Fruit fly (Drosophila melanogaster) whole organism, embryonic: ENCODE results near the gene CG31805.

ENCODE experiments used
- Adf1 ChIP-seq: fragments of 200-800 bp; sonication (Bioruptor generic); IDR thresholded peaks from 2 replicates; pipeline ENCODE4 v1.3.6; 2022; ENCODE audit warnings: missing biosample characterization, missing genetic modification characterization
- Bteb2 ChIP-seq: fragments of 200-800 bp; sonication (Bioruptor generic); optimal IDR thresholded peaks from 2 replicates; lab custom pipeline; 2016; ENCODE audit warnings: missing biosample characterization, missing genetic modification characterization
- CG10147 ChIP-seq: fragments of 200-800 bp; sonication (Bioruptor generic); optimal IDR thresholded peaks from 2 replicates; lab custom pipeline; 2019; ENCODE audit warnings: missing biosample characterization, mild to moderate bottlenecking, missing genetic modification characterization, moderate library complexity
- CG11093 ChIP-seq: fragments of 200-800 bp; sonication (Bioruptor generic); IDR thresholded peaks from 3 replicates; pipeline ENCODE4 v1.3.6; 2022; ENCODE audit warnings: missing biosample characterization, missing genetic modification characterization
- CG11504 ChIP-seq: fragments of 200-800 bp; sonication (Bioruptor generic); optimal IDR thresholded peaks from 3 replicates; lab custom pipeline; 2019; ENCODE audit warnings: missing biosample characterization, mild to moderate bottlenecking, missing genetic modification characterization, moderate library complexity
- CG12219 ChIP-seq: fragments of 200-800 bp; sonication (Bioruptor generic); optimal IDR thresholded peaks from 3 replicates; lab custom pipeline; 2018; ENCODE audit warnings: missing biosample characterization, mild to moderate bottlenecking, missing genetic modification characterization
- CG15514 ChIP-seq: fragments of 200-800 bp; sonication (Bioruptor generic); optimal IDR thresholded peaks from 3 replicates; lab custom pipeline; 2017; ENCODE audit warnings: missing biosample characterization, missing genetic modification characterization, mild to moderate bottlenecking, moderate library complexity, missing genetic modification reagents
- CG15601 ChIP-seq: fragments of 200-800 bp; sonication (Bioruptor generic); optimal IDR thresholded peaks from 3 replicates; lab custom pipeline; 2019; ENCODE audit warnings: missing biosample characterization, mild to moderate bottlenecking, missing genetic modification characterization, moderate library complexity
- CG17186 ChIP-seq: fragments of 200-800 bp; sonication (Bioruptor generic); optimal IDR thresholded peaks from 3 replicates; lab custom pipeline; 2017; ENCODE audit warnings: missing biosample characterization, missing genetic modification reagents, missing genetic modification characterization
- CG18599 ChIP-seq: fragments of 200-800 bp; sonication (Bioruptor generic); optimal IDR thresholded peaks from 3 replicates; lab custom pipeline; 2017; ENCODE audit warnings: missing biosample characterization, missing genetic modification characterization, mild to moderate bottlenecking, moderate library complexity, missing genetic modification reagents
- CG2120 ChIP-seq: fragments of 200-800 bp; sonication (Bioruptor generic); optimal IDR thresholded peaks from 3 replicates; lab custom pipeline; 2016; ENCODE audit warnings: missing biosample characterization, missing genetic modification characterization
- CG2202 ChIP-seq: fragments of 200-800 bp; sonication (Bioruptor generic); optimal IDR thresholded peaks from 2 replicates; lab custom pipeline; 2018; ENCODE audit warnings: missing biosample characterization, mild to moderate bottlenecking, missing genetic modification characterization
- CG31441 ChIP-seq: fragments of 200-800 bp; sonication (Bioruptor generic); IDR thresholded peaks from 2 replicates; pipeline ENCODE4 v1.3.6; 2022; ENCODE audit warnings: missing biosample characterization, missing genetic modification characterization
- CG3163 ChIP-seq: fragments of 200-800 bp; sonication (Bioruptor generic); optimal IDR thresholded peaks from 3 replicates; lab custom pipeline; 2016; ENCODE audit warnings: missing biosample characterization, missing genetic modification characterization
- CG3281 ChIP-seq: fragments of 200-800 bp; sonication (Bioruptor generic); optimal IDR thresholded peaks from 3 replicates; lab custom pipeline; 2017; ENCODE audit warnings: missing biosample characterization, mild to moderate bottlenecking, missing genetic modification characterization
- CG33557 ChIP-seq: fragments of 200-800 bp; sonication (Bioruptor generic); optimal IDR thresholded peaks from 2 replicates; lab custom pipeline; 2019; ENCODE audit warnings: missing biosample characterization, mild to moderate bottlenecking, missing genetic modification characterization, moderate library complexity
- CG34224 ChIP-seq: fragments of 200-800 bp; sonication (Bioruptor generic); IDR thresholded peaks from 3 replicates; pipeline ENCODE4 v1.3.6; 2022; ENCODE audit warnings: missing biosample characterization, missing genetic modification characterization; ENCODE audit not compliant: partially characterized antibody
- CG34376 ChIP-seq: fragments of 200-800 bp; sonication (Bioruptor generic); optimal IDR thresholded peaks from 2 replicates; lab custom pipeline; 2018; ENCODE audit warnings: missing biosample characterization, mild to moderate bottlenecking, missing genetic modification characterization
- CG5953 ChIP-seq: fragments of 200-800 bp; sonication (Bioruptor generic); IDR thresholded peaks from 2 replicates; pipeline ENCODE4 v1.3.6; 2022; ENCODE audit warnings: missing biosample characterization, missing genetic modification characterization
- CG6689 ChIP-seq: fragments of 200-800 bp; sonication (Bioruptor generic); IDR thresholded peaks from 2 replicates; pipeline ENCODE4 v1.3.6; 2022; ENCODE audit warnings: missing biosample characterization, missing genetic modification characterization
- CG6813 ChIP-seq: fragments of 200-800 bp; sonication (Bioruptor generic); optimal IDR thresholded peaks from 2 replicates; lab custom pipeline; 2017; ENCODE audit warnings: missing biosample characterization, missing genetic modification characterization, mild to moderate bottlenecking, moderate library complexity, missing genetic modification reagents
- CG7271 ChIP-seq: fragments of 200-800 bp; sonication (Bioruptor generic); optimal IDR thresholded peaks from 2 replicates; lab custom pipeline; 2018; ENCODE audit warnings: missing biosample characterization, mild to moderate bottlenecking, missing genetic modification characterization, moderate library complexity
- CG7556 ChIP-seq: fragments of 200-800 bp; sonication (Bioruptor generic); optimal IDR thresholded peaks from 2 replicates; lab custom pipeline; 2017; ENCODE audit warnings: missing biosample characterization, mild to moderate bottlenecking, missing genetic modification characterization
- CoRest ChIP-seq: fragments of 200-800 bp; sonication (Bioruptor generic); optimal IDR thresholded peaks from 3 replicates; lab custom pipeline; 2018; ENCODE audit warnings: missing biosample characterization, mild to moderate bottlenecking, missing genetic modification characterization, moderate library complexity
- D ChIP-seq, 2 experiments: fragments of 200-800 bp in 1 of 2; fragments of >200 bp in 1 of 2; sonication (Bioruptor generic) in 1 of 2; optimal IDR thresholded peaks; 2 replicates in 1 of 2; 3 replicates in 1 of 2; lab custom pipeline; 2017; ENCODE audit warnings: mild to moderate bottlenecking in 1 of 2, missing biosample characterization in 1 of 2, missing genetic modification characterization in 1 of 2, missing genetic modification reagents in 1 of 2
- HLH3B ChIP-seq: fragments of 200-800 bp; sonication (Bioruptor generic); IDR thresholded peaks from 2 replicates; pipeline ENCODE4 v1.3.6; 2022; ENCODE audit warnings: missing biosample characterization, missing genetic modification characterization
- Hmr ChIP-seq: fragments of 200-800 bp; sonication (Bioruptor generic); optimal IDR thresholded peaks from 3 replicates; lab custom pipeline; 2017; ENCODE audit warnings: mild to moderate bottlenecking, missing biosample characterization, missing genetic modification reagents, missing genetic modification characterization
- Kr ChIP-seq: fragments of 200-800 bp; sonication (Bioruptor generic); optimal IDR thresholded peaks from 2 replicates; lab custom pipeline; 2017; ENCODE audit warnings: missing biosample characterization, mild to moderate bottlenecking, missing genetic modification characterization
- Ptx1 ChIP-seq: fragments of 200-800 bp; sonication (Bioruptor generic); IDR thresholded peaks from 2 replicates; pipeline ENCODE4 v1.3.6; 2022; ENCODE audit warnings: missing biosample characterization, missing genetic modification characterization
- Vsx1 ChIP-seq: fragments of 200-800 bp; sonication (Bioruptor generic); optimal IDR thresholded peaks from 2 replicates; lab custom pipeline; 2017; ENCODE audit warnings: missing biosample characterization, mild to moderate bottlenecking, missing genetic modification characterization, missing genetic modification reagents
- Xbp1 ChIP-seq: fragments of 200-800 bp; sonication (Bioruptor generic); optimal IDR thresholded peaks from 3 replicates; lab custom pipeline; 2016; ENCODE audit warnings: missing biosample characterization, mild to moderate bottlenecking, missing genetic modification characterization
- ab ChIP-seq: fragments of 200-800 bp; sonication (Bioruptor generic); optimal IDR thresholded peaks from 2 replicates; lab custom pipeline; 2016; ENCODE audit warnings: missing biosample characterization, missing genetic modification characterization
- ato ChIP-seq: fragments of 200-800 bp; sonication (Bioruptor generic); IDR thresholded peaks from 2 replicates; pipeline ENCODE4 v1.3.6; 2022; ENCODE audit warnings: missing biosample characterization, missing genetic modification characterization; ENCODE audit not compliant: partially characterized antibody
- dysf ChIP-seq: fragments of 200-800 bp; sonication (Bioruptor generic); IDR thresholded peaks from 3 replicates; pipeline ENCODE4 v1.3.6; 2022; ENCODE audit warnings: missing biosample characterization, missing genetic modification characterization
- esg ChIP-seq: fragments of 200-800 bp; sonication (Bioruptor generic); conservative IDR thresholded peaks from 2 replicates; pipeline ENCODE4 v1.3.6; 2022; ENCODE audit warnings: missing biosample characterization, missing genetic modification characterization
- gsb-n ChIP-seq: fragments of 200-800 bp; sonication (Bioruptor generic); optimal IDR thresholded peaks from 3 replicates; lab custom pipeline; 2018; ENCODE audit warnings: missing biosample characterization, mild to moderate bottlenecking, missing genetic modification characterization
- hb ChIP-seq: fragments of 200-800 bp; sonication (Bioruptor generic); IDR thresholded peaks from 3 replicates; pipeline ENCODE4 v1.3.6; 2022; ENCODE audit warnings: missing biosample characterization, missing genetic modification characterization; ENCODE audit not compliant: partially characterized antibody
- ind ChIP-seq: fragments of 200-800 bp; sonication (Bioruptor generic); optimal IDR thresholded peaks from 3 replicates; lab custom pipeline; 2016; ENCODE audit warnings: missing biosample characterization, missing genetic modification characterization
- jing ChIP-seq: fragments of 200-800 bp; sonication (Bioruptor generic); optimal IDR thresholded peaks from 2 replicates; lab custom pipeline; 2018; ENCODE audit warnings: missing biosample characterization, mild to moderate bottlenecking, missing genetic modification characterization
- lilli ChIP-seq: fragments of 200-800 bp; sonication (Bioruptor generic); optimal IDR thresholded peaks from 3 replicates; lab custom pipeline; 2016; ENCODE audit warnings: missing biosample characterization, missing genetic modification characterization
- maf-S ChIP-seq: fragments of 200-800 bp; sonication (Bioruptor generic); optimal IDR thresholded peaks from 2 replicates; lab custom pipeline; 2016; ENCODE audit warnings: missing biosample characterization, missing genetic modification characterization
- nmo ChIP-seq: fragments of 200-800 bp; sonication (Bioruptor generic); optimal IDR thresholded peaks from 2 replicates; lab custom pipeline; 2018; ENCODE audit warnings: missing biosample characterization, mild to moderate bottlenecking, missing genetic modification characterization, moderate library complexity
- sim ChIP-seq: fragments of 200-800 bp; sonication (Bioruptor generic); IDR thresholded peaks from 2 replicates; pipeline ENCODE4 v1.3.6; 2022; ENCODE audit warnings: missing biosample characterization, missing genetic modification characterization
- slbo ChIP-seq: fragments of 200-800 bp; sonication (Bioruptor generic); IDR thresholded peaks from 2 replicates; pipeline ENCODE4 v1.3.6; 2022; ENCODE audit warnings: missing biosample characterization, missing genetic modification characterization
- slou ChIP-seq: fragments of 200-800 bp; sonication (Bioruptor generic); optimal IDR thresholded peaks from 3 replicates; lab custom pipeline; 2016; ENCODE audit warnings: missing biosample characterization, missing genetic modification characterization
- tap ChIP-seq: fragments of 200-800 bp; optimal IDR thresholded peaks from 3 replicates; lab custom pipeline; 2019; ENCODE audit warnings: missing biosample characterization, mild to moderate bottlenecking, missing genetic modification characterization, moderate library complexity
- tio ChIP-seq: fragments of 200-800 bp; sonication (Bioruptor generic); optimal IDR thresholded peaks from 2 replicates; lab custom pipeline; 2017; ENCODE audit warnings: missing biosample characterization, missing genetic modification characterization, inconsistent platforms
- twi ChIP-seq: fragments of 200-800 bp; optimal IDR thresholded peaks from 2 replicates; lab custom pipeline; 2019; ENCODE audit warnings: missing biosample characterization, mild to moderate bottlenecking, missing genetic modification characterization, moderate library complexity
- vnd ChIP-seq: fragments of 200-800 bp; sonication (Bioruptor generic); IDR thresholded peaks from 3 replicates; pipeline ENCODE4 v1.3.6; 2022; ENCODE audit warnings: missing biosample characterization, missing genetic modification characterization; ENCODE audit not compliant: partially characterized antibody
- wor ChIP-seq: fragments of 200-800 bp; sonication (Bioruptor generic); IDR thresholded peaks from 2 replicates; pipeline ENCODE4 v1.3.6; 2022; ENCODE audit warnings: missing biosample characterization, missing genetic modification characterization

The CG31805 gene

DNA sequence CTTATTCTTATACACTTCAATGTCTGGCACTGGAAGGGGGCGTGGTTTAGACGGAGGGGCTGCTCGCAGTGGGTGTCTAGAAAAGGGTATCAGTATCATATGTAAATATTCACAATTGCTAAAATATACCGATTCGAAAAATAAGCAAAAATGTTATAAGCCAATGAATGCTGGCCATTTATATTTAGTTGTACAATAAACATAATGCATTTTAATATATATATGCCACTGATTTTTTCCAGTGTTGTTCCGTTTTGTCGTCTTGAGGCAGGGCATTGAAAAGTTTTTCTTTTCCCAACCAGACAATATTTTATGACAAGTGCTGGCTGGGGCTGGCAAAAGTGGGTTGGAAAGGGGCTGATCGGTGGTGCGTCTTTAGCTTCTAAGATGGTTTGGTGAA is 21.6 kb upstream of the CG31805 start (continued):
- TF ChIP-seq CG3163 (GFP tag; lab: Kevin White, UChicago) = no peak
- no peak for TF ChIP-seq Adf1 (GFP tag; lab: Robert Waterston, UW)
- no peak for TF ChIP-seq maf-S (GFP tag; lab: Kevin White, UChicago)
- TF ChIP-seq CG11504 = no peak
- no peak for TF ChIP-seq CG5953
- no peak for TF ChIP-seq CG10147 (GFP tag; lab: Kevin White, UChicago)
- TF ChIP-seq CG34376 (GFP tag; lab: Kevin White, UChicago) = no peak
- no peak for TF ChIP-seq CG12219 (GFP tag; lab: Kevin White, UChicago)
- no peak for TF ChIP-seq gsb-n
- peak; percentile 52 for TF ChIP-seq CG2120 (GFP tag; lab: Kevin White, UChicago)
- no peak for TF ChIP-seq CG6813 (GFP tag; lab: Kevin White, UChicago)
- TF ChIP-seq vnd (GFP tag; lab: Robert Waterston, UW) = no peak
- no peak for TF ChIP-seq hb
- TF ChIP-seq CG7271 (tag; lab: Kevin White, UChicago) = no peak
- TF ChIP-seq Xbp1 (GFP tag; lab: Kevin White, UChicago) = no peak
- no peak for TF ChIP-seq CG6689 (GFP tag; lab: Robert Waterston, UW)
- TF ChIP-seq Hmr (GFP tag; lab: Kevin White, UChicago) = peak; percentile 38
- TF ChIP-seq HLH3B (GFP tag; lab: Robert Waterston, UW) = no peak
- no peak for TF ChIP-seq tap (tag; lab: Kevin White, UChicago)
- TF ChIP-seq CG3281 (GFP tag; lab: Kevin White, UChicago) = peak; percentile 26
- no peak for TF ChIP-seq CG31441 (GFP tag; lab: Robert Waterston, UW)
- no peak for TF ChIP-seq Kr (GFP tag; lab: Kevin White, UChicago)
- TF ChIP-seq CG17186 (GFP tag; lab: Kevin White, UChicago) = no peak
- no peak for TF ChIP-seq CG2202 (tag; lab: Kevin White, UChicago)
- TF ChIP-seq twi (tag; lab: Kevin White, UChicago) = no peak
- no peak for TF ChIP-seq ind (GFP tag; lab: Kevin White, UChicago)
- TF ChIP-seq dysf (GFP tag; lab: Robert Waterston, UW) = peak; percentile 42; the same call in 1 of the 3 replicates
- TF ChIP-seq nmo (GFP tag; lab: Kevin White, UChicago) = no peak
- peak; percentile 2; the same call in 1 of the 2 replicates for TF ChIP-seq slbo (GFP tag; lab: Robert Waterston, UW)
- TF ChIP-seq lilli (GFP tag; lab: Kevin White, UChicago) = no peak
- TF ChIP-seq CG18599 (GFP tag; lab: Kevin White, UChicago) = peak; percentile 74
- no peak for TF ChIP-seq CG33557
- TF ChIP-seq CG11093 (GFP tag; lab: Robert Waterston, UW) = no peak
- TF ChIP-seq wor (GFP tag; lab: Robert Waterston, UW) = no peak
- TF ChIP-seq Vsx1 (GFP tag; lab: Kevin White, UChicago) = no peak
- 0 out of 2 replicates have a peak, but pooled peaks have one; percentile 5 for TF ChIP-seq esg
- TF ChIP-seq jing (GFP tag; lab: Kevin White, UChicago) = no peak
- TF ChIP-seq CG15514 (GFP tag; lab: Kevin White, UChicago) = peak; percentile 22
- TF ChIP-seq sim (GFP tag; lab: Robert Waterston, UW) = no peak
- TF ChIP-seq ab = no peak
- peak; percentile 22 for TF ChIP-seq CG7556 (GFP tag; lab: Kevin White, UChicago)
- no peak for TF ChIP-seq D (optimal IDR thresholded peaks at IDR 0.05; lab: Kevin White, UChicago)
- TF ChIP-seq D (GFP tag; optimal IDR thresholded peaks at IDR 0.05; lab: Kevin White, UChicago) = no peak
- TF ChIP-seq Bteb2 (GFP tag; lab: Kevin White, UChicago) = no peak
- TF ChIP-seq CG15601 (tag; lab: Kevin White, UChicago) = no peak
- no peak for TF ChIP-seq tio (GFP tag; lab: Kevin White, UChicago)
- no peak for TF ChIP-seq CG34224 (GFP tag; lab: Robert Waterston, UW)
- TF ChIP-seq CoRest (tag; lab: Kevin White, UChicago) = no peak
- no peak for TF ChIP-seq slou
- TF ChIP-seq Ptx1 (GFP tag; lab: Robert Waterston, UW) = peak; percentile 37; the same call in 1 of the 2 replicates
- TF ChIP-seq ato (GFP tag; lab: Robert Waterston, UW) = no peak
